Worm (Caenorhabditis elegans): ENCODE results near the gene gly-1.

Gene gly-1

ce11 chrII:10851110-10851509 is 50.9 kb downstream of the gly-1 start (continued):
- peak; percentile 95 to 96 for TF ChIP-seq let-607 (tag; optimal IDR thresholded peaks at IDR 0.05)
- TF ChIP-seq let-526 (GFP tag; IDR thresholded peaks at IDR 0.05) = peak; percentile 75; the same call in 1 of the 2 replicates
- TF ChIP-seq cebp-2 (GFP tag; IDR thresholded peaks at IDR 0.05) = no peak
- peak; percentile 57 for TF ChIP-seq ceh-27 (GFP tag; optimal IDR thresholded peaks at IDR 0.05)
- no peak for TF ChIP-seq Y53F4B.3 (GFP tag; IDR thresholded peaks at IDR 0.05)
- TF ChIP-seq repo-1 (tag; optimal IDR thresholded peaks at IDR 0.05) = peak; percentile 72
- peak; percentile 46 for TF ChIP-seq die-1 (tag; optimal IDR thresholded peaks at IDR 0.05)
- TF ChIP-seq ztf-25 (GFP tag; IDR thresholded peaks at IDR 0.05) = no peak
- TF ChIP-seq zim-3 (tag; optimal IDR thresholded peaks at IDR 0.05) = no peak
- no peak for TF ChIP-seq nfya-1 (tag; optimal IDR thresholded peaks at IDR 0.05; ENCODE audit: borderline replicate concordance, insufficient read depth)
- no peak for TF ChIP-seq tbx-9 (tag; optimal IDR thresholded peaks at IDR 0.05; ENCODE audit: borderline replicate concordance)
- TF ChIP-seq nfya-2 (GFP tag; IDR thresholded peaks at IDR 0.05) = no peak
- TF ChIP-seq ztf-6 (GFP tag; IDR thresholded peaks at IDR 0.05) = no peak
- TF ChIP-seq snpc-1.3 (tag; optimal IDR thresholded peaks at IDR 0.05; ENCODE audit: insufficient read depth) = no peak
- no peak for TF ChIP-seq snpc-1.1 (tag; optimal IDR thresholded peaks at IDR 0.05; ENCODE audit: insufficient read depth)
- TF ChIP-seq atf-7 (tag; optimal IDR thresholded peaks at IDR 0.05) = peak; percentile 87
- no peak for TF ChIP-seq dpff-1 (tag; optimal IDR thresholded peaks at IDR 0.05)
- peak; percentile 53; the same call in 1 of the 2 replicates for TF ChIP-seq Y56A3A.18 (GFP tag; IDR thresholded peaks at IDR 0.05)
- no peak for TF ChIP-seq aptf-3 (GFP tag; IDR thresholded peaks at IDR 0.05)
- TF ChIP-seq madf-3 (GFP tag; IDR thresholded peaks at IDR 0.05) = no peak
- peak; percentile 82 for TF ChIP-seq C06A6.2 (GFP tag; conservative IDR thresholded peaks at IDR 0.05)
- TF ChIP-seq egl-44 (GFP tag; IDR thresholded peaks at IDR 0.05) = peak; percentile 74
- TF ChIP-seq pha-4 (tag; optimal IDR thresholded peaks at IDR 0.05) = peak; percentile 62
- no peak for TF ChIP-seq xnd-1 (tag; optimal IDR thresholded peaks at IDR 0.05)
- TF ChIP-seq akir-1 (GFP tag; optimal IDR thresholded peaks at IDR 0.05) = no peak
- TF ChIP-seq F55B11.4 (tag; optimal IDR thresholded peaks at IDR 0.05; ENCODE audit: borderline replicate concordance, insufficient read depth) = no peak
- no peak for TF ChIP-seq ekl-4 (GFP tag; IDR thresholded peaks at IDR 0.05)
- TF ChIP-seq ceh-58 (GFP tag; IDR thresholded peaks at IDR 0.05) = no peak
